Fruit fly (Drosophila melanogaster) whole organism, embryonic: Measurements from ENCODE around the gene CG15152.
A peak's percentile ranks its signal among the peaks of the same experiment; 100 is the strongest.

ENCODE experiments used
- Aef1 ChIP-seq: fragments of 200-800 bp; sonication (Bioruptor generic); IDR thresholded peaks from 3 replicates; pipeline ENCODE4 v1.3.6; 2022; ENCODE audit warnings: missing biosample characterization, missing genetic modification characterization
- Blimp-1 ChIP-seq: fragments of 200-800 bp; sonication (Bioruptor generic); optimal IDR thresholded peaks from 3 replicates; lab custom pipeline; 2018; ENCODE audit warnings: missing biosample characterization, missing genetic modification characterization, mild to moderate bottlenecking, moderate library complexity, missing genetic modification reagents
- CG12391 ChIP-seq: fragments of 200-800 bp; sonication (Bioruptor generic); optimal IDR thresholded peaks from 3 replicates; lab custom pipeline; 2018; ENCODE audit warnings: missing biosample characterization, mild to moderate bottlenecking, missing genetic modification characterization, moderate library complexity
- CG13287 ChIP-seq: fragments of 200-800 bp; sonication (Bioruptor generic); IDR thresholded peaks from 2 replicates; pipeline ENCODE4 v1.3.6; 2022; ENCODE audit warnings: missing biosample characterization, missing genetic modification characterization; ENCODE audit not compliant: partially characterized antibody
- CG15601 ChIP-seq: fragments of 200-800 bp; sonication (Bioruptor generic); optimal IDR thresholded peaks from 3 replicates; lab custom pipeline; 2019; ENCODE audit warnings: missing biosample characterization, mild to moderate bottlenecking, missing genetic modification characterization, moderate library complexity
- CG1647 ChIP-seq: fragments of 200-800 bp; sonication (Bioruptor generic); optimal IDR thresholded peaks from 3 replicates; lab custom pipeline; 2016; ENCODE audit warnings: missing biosample characterization, missing genetic modification characterization
- CG17361 ChIP-seq: fragments of 200-800 bp; sonication (Bioruptor generic); IDR thresholded peaks from 3 replicates; pipeline ENCODE4 v1.3.6; 2022; ENCODE audit warnings: missing biosample characterization, missing genetic modification characterization
- CG1792 ChIP-seq: fragments of 200-800 bp; sonication (Bioruptor generic); optimal IDR thresholded peaks from 2 replicates; lab custom pipeline; 2016; ENCODE audit warnings: missing biosample characterization, missing genetic modification characterization
- CG3163 ChIP-seq: fragments of 200-800 bp; sonication (Bioruptor generic); optimal IDR thresholded peaks from 3 replicates; lab custom pipeline; 2016; ENCODE audit warnings: missing biosample characterization, missing genetic modification characterization
- CG33213 ChIP-seq: fragments of 200-800 bp; sonication (Bioruptor generic); optimal IDR thresholded peaks from 3 replicates; lab custom pipeline; 2016; ENCODE audit warnings: missing biosample characterization, missing genetic modification characterization
- CG33557 ChIP-seq: fragments of 200-800 bp; sonication (Bioruptor generic); optimal IDR thresholded peaks from 2 replicates; lab custom pipeline; 2019; ENCODE audit warnings: missing biosample characterization, mild to moderate bottlenecking, missing genetic modification characterization, moderate library complexity
- CG34376 ChIP-seq: fragments of 200-800 bp; sonication (Bioruptor generic); optimal IDR thresholded peaks from 2 replicates; lab custom pipeline; 2018; ENCODE audit warnings: missing biosample characterization, mild to moderate bottlenecking, missing genetic modification characterization
- CG42726 ChIP-seq: fragments of 200-800 bp; sonication (Bioruptor generic); IDR thresholded peaks from 2 replicates; pipeline ENCODE4 v1.3.6; 2022; ENCODE audit warnings: missing biosample characterization, missing genetic modification characterization; ENCODE audit not compliant: partially characterized antibody
- CG43689 ChIP-seq: fragments of 200-800 bp; sonication (Bioruptor generic); IDR thresholded peaks from 2 replicates; pipeline ENCODE4 v1.3.6; 2022; ENCODE audit warnings: missing biosample characterization, missing genetic modification characterization
- CG6765 ChIP-seq: fragments of 200-800 bp; sonication (Bioruptor generic); optimal IDR thresholded peaks from 3 replicates; lab custom pipeline; 2017; ENCODE audit warnings: missing biosample characterization, mild to moderate bottlenecking, missing genetic modification characterization
- CG8089 ChIP-seq: fragments of 200-800 bp; sonication (Bioruptor generic); optimal IDR thresholded peaks from 3 replicates; lab custom pipeline; 2016; ENCODE audit warnings: missing biosample characterization, missing genetic modification characterization
- CG8924 ChIP-seq: fragments of 200-800 bp; optimal IDR thresholded peaks from 3 replicates; lab custom pipeline; 2019; ENCODE audit warnings: missing biosample characterization, mild to moderate bottlenecking, missing genetic modification characterization, moderate library complexity
- CHES-1-like ChIP-seq: fragments of 200-800 bp; sonication (Bioruptor generic); optimal IDR thresholded peaks from 2 replicates; lab custom pipeline; 2016; ENCODE audit warnings: missing biosample characterization, missing genetic modification characterization
- Dad ChIP-seq: fragments of 200-800 bp; sonication (Bioruptor generic); optimal IDR thresholded peaks from 3 replicates; lab custom pipeline; 2016; ENCODE audit warnings: missing biosample characterization, missing genetic modification characterization
- HLH4C ChIP-seq: fragments of 200-800 bp; sonication (Bioruptor generic); IDR thresholded peaks from 3 replicates; pipeline ENCODE4 v1.3.6; 2022; ENCODE audit warnings: missing biosample characterization, missing genetic modification characterization; ENCODE audit not compliant: partially characterized antibody
- Hand ChIP-seq: fragments of 200-800 bp; sonication (Bioruptor generic); optimal IDR thresholded peaks from 2 replicates; lab custom pipeline; 2017; ENCODE audit warnings: mild to moderate bottlenecking, missing biosample characterization, missing genetic modification reagents, missing genetic modification characterization
- NC2β ChIP-seq: fragments of 200-800 bp; sonication (Bioruptor generic); optimal IDR thresholded peaks from 2 replicates; lab custom pipeline; 2016; ENCODE audit warnings: missing biosample characterization, missing genetic modification characterization
- Nf-YB ChIP-seq: fragments of 200-800 bp; sonication (Bioruptor generic); optimal IDR thresholded peaks from 3 replicates; lab custom pipeline; 2019; ENCODE audit warnings: missing biosample characterization, mild to moderate bottlenecking, missing genetic modification characterization, moderate library complexity
- Oaz ChIP-seq: fragments of 200-800 bp; sonication (Bioruptor generic); IDR thresholded peaks from 2 replicates; pipeline ENCODE4 v1.3.6; 2022; ENCODE audit warnings: missing biosample characterization, missing genetic modification characterization
- Optix ChIP-seq: fragments of 200-800 bp; sonication (Bioruptor generic); IDR thresholded peaks from 3 replicates; pipeline ENCODE4 v1.3.6; 2022; ENCODE audit warnings: missing biosample characterization, missing genetic modification characterization
- Poxn ChIP-seq: fragments of 200-800 bp; sonication (Bioruptor generic); IDR thresholded peaks from 2 replicates; pipeline ENCODE4 v1.3.6; 2022; ENCODE audit warnings: missing biosample characterization, missing genetic modification characterization
- Sry-β ChIP-seq: fragments of 200-800 bp; sonication (Bioruptor generic); optimal IDR thresholded peaks from 2 replicates; lab custom pipeline; 2018; ENCODE audit warnings: missing biosample characterization, mild to moderate bottlenecking, missing genetic modification characterization, moderate library complexity
- YL-1 ChIP-seq: fragments of 200-800 bp; sonication (Bioruptor generic); optimal IDR thresholded peaks from 3 replicates; lab custom pipeline; 2017; ENCODE audit warnings: missing biosample characterization, mild to moderate bottlenecking, missing genetic modification characterization
- btn ChIP-seq: fragments of 200-800 bp; sonication (Bioruptor generic); optimal IDR thresholded peaks from 2 replicates; lab custom pipeline; 2016; ENCODE audit warnings: missing biosample characterization, missing genetic modification characterization
- caup ChIP-seq: fragments of 200-800 bp; sonication (Bioruptor generic); optimal IDR thresholded peaks from 3 replicates; lab custom pipeline; 2017; ENCODE audit warnings: missing biosample characterization, mild to moderate bottlenecking, missing genetic modification characterization, moderate library complexity; ENCODE audit not compliant: severe bottlenecking
- chif ChIP-seq, 2 experiments: fragments of 200-800 bp; sonication (Bioruptor generic); optimal IDR thresholded peaks; 3 replicates each; lab custom pipeline; 2016; ENCODE audit warnings: missing biosample characterization in 2 of 2, missing genetic modification characterization in 2 of 2
- corto ChIP-seq: fragments of 200-800 bp; sonication (Bioruptor generic); optimal IDR thresholded peaks from 2 replicates; lab custom pipeline; 2016; ENCODE audit warnings: missing biosample characterization, mild to moderate bottlenecking, missing genetic modification characterization, moderate library complexity
- dati ChIP-seq: fragments of 200-800 bp; sonication (Bioruptor generic); IDR thresholded peaks from 2 replicates; pipeline ENCODE4 v1.3.6; 2022; ENCODE audit warnings: missing biosample characterization, missing genetic modification characterization
- en ChIP-seq: fragments of 200-800 bp; sonication (Bioruptor generic); optimal IDR thresholded peaks from 2 replicates; lab custom pipeline; 2016; ENCODE audit warnings: missing biosample characterization, missing genetic modification characterization
- fd64A ChIP-seq: fragments of 200-800 bp; sonication (Bioruptor generic); optimal IDR thresholded peaks from 3 replicates; lab custom pipeline; 2018; ENCODE audit warnings: missing biosample characterization, mild to moderate bottlenecking, missing genetic modification characterization
- gfzf ChIP-seq: fragments of 200-800 bp; sonication (Bioruptor generic); optimal IDR thresholded peaks from 2 replicates; lab custom pipeline; 2016; ENCODE audit warnings: missing biosample characterization, mild to moderate bottlenecking, missing genetic modification characterization, moderate library complexity
- gsb ChIP-seq: fragments of 200-800 bp; sonication (Bioruptor generic); IDR thresholded peaks from 2 replicates; pipeline ENCODE4 v1.3.6; 2022; ENCODE audit warnings: missing biosample characterization, missing genetic modification characterization
- hth ChIP-seq: fragments of >200 bp; optimal IDR thresholded peaks from 2 replicates; lab custom pipeline; 2017; ENCODE audit warnings: inconsistent platforms
- kah ChIP-seq: fragments of 200-800 bp; sonication (Bioruptor generic); optimal IDR thresholded peaks from 2 replicates; lab custom pipeline; 2018; ENCODE audit warnings: missing biosample characterization, mild to moderate bottlenecking, missing genetic modification characterization
- kay ChIP-seq: fragments of 200-800 bp; sonication (Bioruptor generic); optimal IDR thresholded peaks from 2 replicates; lab custom pipeline; 2016; ENCODE audit warnings: missing biosample characterization, missing genetic modification characterization
- kni ChIP-seq: fragments of 200-800 bp; sonication (Bioruptor generic); optimal IDR thresholded peaks from 3 replicates; lab custom pipeline; 2017; ENCODE audit warnings: mild to moderate bottlenecking, missing biosample characterization, missing genetic modification reagents, missing genetic modification characterization
- pho ChIP-seq: fragments of 200-800 bp; sonication (Bioruptor generic); optimal IDR thresholded peaks from 2 replicates; lab custom pipeline; 2016; ENCODE audit warnings: missing biosample characterization, missing genetic modification characterization
- pzg ChIP-seq: fragments of 200-800 bp; sonication (Bioruptor generic); optimal IDR thresholded peaks from 3 replicates; lab custom pipeline; 2018; ENCODE audit warnings: missing biosample characterization, mild to moderate bottlenecking, missing genetic modification characterization, moderate library complexity
- ranshi ChIP-seq: fragments of 200-800 bp; sonication (Bioruptor generic); IDR thresholded peaks from 2 replicates; pipeline ENCODE4 v1.3.6; 2022; ENCODE audit warnings: missing biosample characterization, missing genetic modification characterization
- salm ChIP-seq: fragments of 200-800 bp; sonication (Bioruptor generic); optimal IDR thresholded peaks from 2 replicates; lab custom pipeline; 2018; ENCODE audit warnings: missing biosample characterization, mild to moderate bottlenecking, missing genetic modification characterization
- shn ChIP-seq: fragments of 200-800 bp; sonication (Bioruptor generic); optimal IDR thresholded peaks from 3 replicates; lab custom pipeline; 2016; ENCODE audit warnings: missing biosample characterization, missing genetic modification characterization
- sim ChIP-seq: fragments of 200-800 bp; sonication (Bioruptor generic); IDR thresholded peaks from 2 replicates; pipeline ENCODE4 v1.3.6; 2022; ENCODE audit warnings: missing biosample characterization, missing genetic modification characterization
- sima ChIP-seq: fragments of 200-800 bp; sonication (Bioruptor generic); optimal IDR thresholded peaks from 2 replicates; lab custom pipeline; 2016; ENCODE audit warnings: missing biosample characterization, missing genetic modification characterization
- trem ChIP-seq: fragments of 200-800 bp; optimal IDR thresholded peaks from 3 replicates; lab custom pipeline; 2019; ENCODE audit warnings: missing biosample characterization, mild to moderate bottlenecking, missing genetic modification characterization, moderate library complexity
- ttk ChIP-seq: fragments of 200-800 bp; sonication (Bioruptor generic); IDR thresholded peaks from 2 replicates; pipeline ENCODE4 v2.1.2; 2022; ENCODE audit warnings: missing biosample characterization, missing genetic modification characterization
- vnd ChIP-seq: fragments of 200-800 bp; sonication (Bioruptor generic); IDR thresholded peaks from 3 replicates; pipeline ENCODE4 v1.3.6; 2022; ENCODE audit warnings: missing biosample characterization, missing genetic modification characterization; ENCODE audit not compliant: partially characterized antibody

The CG15152 gene

dm6 chr2L:18134615-18135014 is 20.3 kb downstream of the CG15152 start:
- no peak for TF ChIP-seq kni (GFP tag; lab: Kevin White, UChicago)
- no peak for TF ChIP-seq CG12391 (tag; lab: Kevin White, UChicago)
- TF ChIP-seq ranshi = no peak
- TF ChIP-seq HLH4C (GFP tag; lab: Robert Waterston, UW) = no peak
- no peak for TF ChIP-seq hth (lab: Kevin White, UChicago)
- no peak for TF ChIP-seq CG6765 (GFP tag; lab: Kevin White, UChicago)
- TF ChIP-seq btn = no peak
- no peak for TF ChIP-seq Optix (GFP tag; lab: Robert Waterston, UW)
- no peak for TF ChIP-seq en (GFP tag; lab: Kevin White, UChicago)
- no peak for TF ChIP-seq kah
- TF ChIP-seq NC2β (GFP tag; lab: Kevin White, UChicago) = no peak
- TF ChIP-seq CG3163 (GFP tag; lab: Kevin White, UChicago) = no peak
- no peak for TF ChIP-seq ttk
- TF ChIP-seq gsb (GFP tag; lab: Robert Waterston, UW) = no peak
- no peak for TF ChIP-seq sim (GFP tag; lab: Robert Waterston, UW)
- TF ChIP-seq salm (tag; lab: Kevin White, UChicago) = no peak
- no peak for TF ChIP-seq CG33213
- no peak for TF ChIP-seq Sry-β (GFP tag; lab: Kevin White, UChicago)
- no peak for TF ChIP-seq CG1647
- no peak for TF ChIP-seq Nf-YB (GFP tag; lab: Kevin White, UChicago)

dm6 chr2L:18136427-18136857 is 22.1 kb downstream of the CG15152 start:
- no peak for TF ChIP-seq CG15601
- TF ChIP-seq CG13287 (GFP tag; lab: Robert Waterston, UW) = peak; percentile 11; the same call in 1 of the 2 replicates
- TF ChIP-seq fd64A (GFP tag; lab: Kevin White, UChicago) = no peak
- TF ChIP-seq pho (GFP tag; lab: Kevin White, UChicago) = peak; percentile 67
- peak in 1 of 2 experiments; percentile 17 for TF ChIP-seq chif (GFP tag; optimal IDR thresholded peaks at IDR 0.05; lab: Kevin White, UChicago)
- no peak for TF ChIP-seq YL-1 (GFP tag; lab: Kevin White, UChicago)
- TF ChIP-seq CG8924 (tag; lab: Kevin White, UChicago) = no peak
- TF ChIP-seq hth (lab: Kevin White, UChicago) = no peak
- TF ChIP-seq pzg = no peak
- no peak for TF ChIP-seq sima (GFP tag; lab: Kevin White, UChicago)
- no peak for TF ChIP-seq salm (tag; lab: Kevin White, UChicago)
- no peak for TF ChIP-seq trem (tag; lab: Kevin White, UChicago)
- TF ChIP-seq CG42726 (GFP tag; lab: Robert Waterston, UW) = no peak
- peak; percentile 48 for TF ChIP-seq CG34376 (GFP tag; lab: Kevin White, UChicago)
- TF ChIP-seq dati (GFP tag; lab: Robert Waterston, UW) = no peak
- no peak for TF ChIP-seq CG17361 (GFP tag; lab: Robert Waterston, UW)
- no peak for TF ChIP-seq corto (GFP tag; lab: Kevin White, UChicago)
- TF ChIP-seq Aef1 = no peak
- no peak for TF ChIP-seq gfzf (GFP tag; lab: Kevin White, UChicago)
- no peak for TF ChIP-seq CG33557 (GFP tag; lab: Kevin White, UChicago)
- TF ChIP-seq CG1792 (GFP tag; lab: Kevin White, UChicago) = peak; percentile 57
- TF ChIP-seq Poxn (GFP tag; lab: Robert Waterston, UW) = no peak
- peak; percentile 0 for TF ChIP-seq shn (GFP tag; lab: Kevin White, UChicago)
- TF ChIP-seq CG8089 (GFP tag; lab: Kevin White, UChicago) = no peak
- TF ChIP-seq Hand = peak; percentile 41
- TF ChIP-seq CHES-1-like (GFP tag; lab: Kevin White, UChicago) = peak; percentile 61
- TF ChIP-seq Oaz (GFP tag; lab: Robert Waterston, UW) = no peak
- no peak for TF ChIP-seq vnd (GFP tag; lab: Robert Waterston, UW)
- TF ChIP-seq kay (GFP tag; lab: Kevin White, UChicago) = no peak
- peak; percentile 82 for TF ChIP-seq caup (GFP tag; lab: Kevin White, UChicago)
- no peak for TF ChIP-seq Dad (GFP tag; lab: Kevin White, UChicago)
- peak; percentile 67 for TF ChIP-seq Blimp-1 (GFP tag; lab: Kevin White, UChicago)
- no peak for TF ChIP-seq CG43689 (GFP tag; lab: Robert Waterston, UW)
